Fruit fly (Drosophila melanogaster) whole organism, embryonic: Measurements from ENCODE around the gene Atac2.

ENCODE experiments used
- CG10209 ChIP-seq: fragments of 200-800 bp; sonication (Bioruptor generic); optimal IDR thresholded peaks from 3 replicates; lab custom pipeline; 2017; ENCODE audit warnings: missing biosample characterization, mild to moderate bottlenecking, missing genetic modification characterization, missing genetic modification reagents
- CG10366 ChIP-seq: fragments of 200-800 bp; sonication (Bioruptor generic); IDR thresholded peaks from 2 replicates; pipeline ENCODE4 v1.3.6; 2022; ENCODE audit warnings: missing biosample characterization, missing genetic modification characterization
- CG12071 ChIP-seq: fragments of 200-800 bp; sonication (Bioruptor generic); optimal IDR thresholded peaks from 3 replicates; lab custom pipeline; 2018; ENCODE audit warnings: missing biosample characterization, mild to moderate bottlenecking, missing genetic modification characterization
- CG13424 ChIP-seq: fragments of 200-800 bp; sonication (Bioruptor generic); optimal IDR thresholded peaks from 2 replicates; lab custom pipeline; 2019; ENCODE audit warnings: missing biosample characterization, mild to moderate bottlenecking, missing genetic modification characterization, moderate library complexity
- CG17328 ChIP-seq: fragments of 200-800 bp; sonication (Bioruptor generic); IDR thresholded peaks from 2 replicates; pipeline ENCODE4 v1.3.6; 2022; ENCODE audit warnings: missing biosample characterization, missing genetic modification characterization
- CG17612 ChIP-seq: fragments of 200-800 bp; sonication (Bioruptor generic); IDR thresholded peaks from 2 replicates; pipeline ENCODE4 v1.3.6; 2022; ENCODE audit warnings: missing biosample characterization, missing genetic modification characterization
- CG2116 ChIP-seq: fragments of 200-800 bp; sonication (Bioruptor generic); optimal IDR thresholded peaks from 3 replicates; lab custom pipeline; 2018; ENCODE audit warnings: missing biosample characterization, mild to moderate bottlenecking, missing genetic modification characterization
- CG2120 ChIP-seq: fragments of 200-800 bp; sonication (Bioruptor generic); optimal IDR thresholded peaks from 3 replicates; lab custom pipeline; 2016; ENCODE audit warnings: missing biosample characterization, missing genetic modification characterization
- CG30020 ChIP-seq: fragments of 200-800 bp; optimal IDR thresholded peaks from 2 replicates; lab custom pipeline; 2019; ENCODE audit warnings: missing biosample characterization, mild to moderate bottlenecking, missing genetic modification characterization, moderate library complexity
- CG30403 ChIP-seq: fragments of 200-800 bp; sonication (Bioruptor generic); optimal IDR thresholded peaks from 3 replicates; lab custom pipeline; 2016; ENCODE audit warnings: missing biosample characterization, missing genetic modification characterization
- CG3838 ChIP-seq: fragments of 200-800 bp; sonication (Bioruptor generic); optimal IDR thresholded peaks from 3 replicates; lab custom pipeline; 2016; ENCODE audit warnings: missing biosample characterization, missing genetic modification characterization
- CG6791 ChIP-seq: fragments of 200-800 bp; sonication (Bioruptor generic); IDR thresholded peaks from 3 replicates; pipeline ENCODE4 v1.3.6; 2022; ENCODE audit warnings: missing biosample characterization, missing genetic modification characterization; ENCODE audit not compliant: partially characterized antibody
- CG6813 ChIP-seq: fragments of 200-800 bp; sonication (Bioruptor generic); optimal IDR thresholded peaks from 2 replicates; lab custom pipeline; 2017; ENCODE audit warnings: missing biosample characterization, missing genetic modification characterization, mild to moderate bottlenecking, moderate library complexity, missing genetic modification reagents
- Chrac-16 ChIP-seq: fragments of 200-800 bp; sonication (Bioruptor generic); optimal IDR thresholded peaks from 3 replicates; lab custom pipeline; 2016; ENCODE audit warnings: missing biosample characterization, missing genetic modification characterization
- CoRest ChIP-seq: fragments of 200-800 bp; sonication (Bioruptor generic); optimal IDR thresholded peaks from 3 replicates; lab custom pipeline; 2018; ENCODE audit warnings: missing biosample characterization, mild to moderate bottlenecking, missing genetic modification characterization, moderate library complexity
- Elba2 ChIP-seq: fragments of 200-800 bp; sonication (Bioruptor generic); optimal IDR thresholded peaks from 3 replicates; lab custom pipeline; 2016; ENCODE audit warnings: missing biosample characterization, missing genetic modification characterization
- HLH3B ChIP-seq: fragments of 200-800 bp; sonication (Bioruptor generic); IDR thresholded peaks from 2 replicates; pipeline ENCODE4 v1.3.6; 2022; ENCODE audit warnings: missing biosample characterization, missing genetic modification characterization
- Med ChIP-seq: fragments of 200-800 bp; sonication (Bioruptor generic); peaks from one replicate; lab custom pipeline; 2016; ENCODE audit warnings: missing biosample characterization, missing genetic modification characterization, mild to moderate bottlenecking, inconsistent platforms, moderate library complexity
- NC2α ChIP-seq: fragments of 200-800 bp; sonication (Bioruptor generic); optimal IDR thresholded peaks from 2 replicates; lab custom pipeline; 2016; ENCODE audit warnings: missing biosample characterization, missing genetic modification characterization
- Poxn ChIP-seq: fragments of 200-800 bp; sonication (Bioruptor generic); IDR thresholded peaks from 2 replicates; pipeline ENCODE4 v1.3.6; 2022; ENCODE audit warnings: missing biosample characterization, missing genetic modification characterization
- Xbp1 ChIP-seq: fragments of 200-800 bp; sonication (Bioruptor generic); optimal IDR thresholded peaks from 3 replicates; lab custom pipeline; 2016; ENCODE audit warnings: missing biosample characterization, mild to moderate bottlenecking, missing genetic modification characterization
- chif ChIP-seq, 2 experiments: fragments of 200-800 bp; sonication (Bioruptor generic); optimal IDR thresholded peaks; 3 replicates each; lab custom pipeline; 2016; ENCODE audit warnings: missing biosample characterization in 2 of 2, missing genetic modification characterization in 2 of 2
- chn ChIP-seq: fragments of 200-800 bp; sonication (Bioruptor generic); optimal IDR thresholded peaks from 2 replicates; lab custom pipeline; 2016; ENCODE audit warnings: missing biosample characterization, missing genetic modification characterization
- crc ChIP-seq: fragments of 200-800 bp; sonication (Bioruptor generic); optimal IDR thresholded peaks from 2 replicates; lab custom pipeline; 2016; ENCODE audit warnings: missing biosample characterization, missing genetic modification characterization
- dimm ChIP-seq: fragments of 200-800 bp; sonication (Bioruptor generic); IDR thresholded peaks from 2 replicates; pipeline ENCODE4 v1.3.6; 2022; ENCODE audit warnings: missing biosample characterization, missing genetic modification characterization
- disco-r ChIP-seq: fragments of 200-800 bp; sonication (Bioruptor generic); optimal IDR thresholded peaks from 2 replicates; lab custom pipeline; 2016; ENCODE audit warnings: missing biosample characterization, missing genetic modification characterization
- dpn ChIP-seq, 2 experiments: fragments of 200-800 bp; sonication (Bioruptor generic); optimal IDR thresholded peaks; 3 replicates each; lab custom pipeline; 2016; ENCODE audit warnings: missing biosample characterization in 2 of 2, missing genetic modification characterization in 2 of 2
- esg ChIP-seq: fragments of 200-800 bp; sonication (Bioruptor generic); conservative IDR thresholded peaks from 2 replicates; pipeline ENCODE4 v1.3.6; 2022; ENCODE audit warnings: missing biosample characterization, missing genetic modification characterization
- fd96Cb ChIP-seq: fragments of 200-800 bp; sonication (Bioruptor generic); optimal IDR thresholded peaks from 2 replicates; lab custom pipeline; 2018; ENCODE audit warnings: missing biosample characterization, mild to moderate bottlenecking, missing genetic modification characterization, moderate library complexity
- gt ChIP-seq: fragments of 200-800 bp; sonication (Bioruptor generic); IDR thresholded peaks from 2 replicates; pipeline ENCODE4 v1.3.6; 2022; ENCODE audit warnings: missing biosample characterization, missing genetic modification characterization
- hkb ChIP-seq, 2 experiments: fragments of 200-800 bp in 1 of 2; fragments of >200 bp in 1 of 2; sonication (Bioruptor generic) in 1 of 2; IDR thresholded peaks in 1 of 2; optimal IDR thresholded peaks in 1 of 2; 2 replicates each; pipeline versions ENCODE4 v1.3.6 to Lab custom; 2017 to 2022; ENCODE audit warnings: missing biosample characterization in 1 of 2, missing genetic modification characterization in 1 of 2
- lab ChIP-seq: fragments of 200-800 bp; sonication (Bioruptor generic); optimal IDR thresholded peaks from 3 replicates; lab custom pipeline; 2017; ENCODE audit warnings: missing biosample characterization, missing genetic modification characterization, mild to moderate bottlenecking, moderate library complexity, missing genetic modification reagents
- mam ChIP-seq: fragments of 200-800 bp; sonication (Bioruptor generic); optimal IDR thresholded peaks from 3 replicates; lab custom pipeline; 2016; ENCODE audit warnings: missing biosample characterization, missing genetic modification characterization
- oc ChIP-seq: fragments of 200-800 bp; sonication (Bioruptor generic); optimal IDR thresholded peaks from 2 replicates; lab custom pipeline; 2018; ENCODE audit warnings: missing biosample characterization, mild to moderate bottlenecking, missing genetic modification characterization, moderate library complexity
- peb ChIP-seq: fragments of 200-800 bp; sonication (Bioruptor generic); IDR thresholded peaks from 2 replicates; pipeline ENCODE4 v1.3.6; 2022; ENCODE audit warnings: missing biosample characterization, missing genetic modification characterization
- row ChIP-seq: fragments of 200-800 bp; sonication (Bioruptor generic); IDR thresholded peaks from 3 replicates; pipeline ENCODE4 v1.3.6; 2022; ENCODE audit warnings: missing biosample characterization, missing genetic modification characterization
- sd ChIP-seq: fragments of 200-800 bp; sonication (Bioruptor generic); optimal IDR thresholded peaks from 3 replicates; lab custom pipeline; 2018; ENCODE audit warnings: missing biosample characterization, mild to moderate bottlenecking, missing genetic modification characterization, moderate library complexity
- sisA ChIP-seq: fragments of 200-800 bp; sonication (Bioruptor generic); IDR thresholded peaks from 2 replicates; pipeline ENCODE4 v1.3.6; 2022; ENCODE audit warnings: missing biosample characterization, missing genetic modification characterization
- sug ChIP-seq: fragments of 200-800 bp; optimal IDR thresholded peaks from 2 replicates; lab custom pipeline; 2019; ENCODE audit warnings: missing biosample characterization, mild to moderate bottlenecking, missing genetic modification characterization, moderate library complexity
- tgo ChIP-seq: fragments of 200-800 bp; sonication (Bioruptor generic); IDR thresholded peaks from 3 replicates; pipeline ENCODE4 v1.3.6; 2022; ENCODE audit warnings: missing biosample characterization, missing genetic modification characterization
- tio ChIP-seq: fragments of 200-800 bp; sonication (Bioruptor generic); optimal IDR thresholded peaks from 2 replicates; lab custom pipeline; 2017; ENCODE audit warnings: missing biosample characterization, missing genetic modification characterization, inconsistent platforms
- trem ChIP-seq: fragments of 200-800 bp; optimal IDR thresholded peaks from 3 replicates; lab custom pipeline; 2019; ENCODE audit warnings: missing biosample characterization, mild to moderate bottlenecking, missing genetic modification characterization, moderate library complexity
- twi ChIP-seq: fragments of 200-800 bp; optimal IDR thresholded peaks from 2 replicates; lab custom pipeline; 2019; ENCODE audit warnings: missing biosample characterization, mild to moderate bottlenecking, missing genetic modification characterization, moderate library complexity
- unpg ChIP-seq: fragments of 200-800 bp; sonication (Bioruptor generic); optimal IDR thresholded peaks from 3 replicates; lab custom pipeline; 2018; ENCODE audit warnings: missing biosample characterization, mild to moderate bottlenecking, missing genetic modification characterization, moderate library complexity
- wor ChIP-seq: fragments of 200-800 bp; sonication (Bioruptor generic); IDR thresholded peaks from 2 replicates; pipeline ENCODE4 v1.3.6; 2022; ENCODE audit warnings: missing biosample characterization, missing genetic modification characterization

The Atac2 gene

dm6 chr2L:18653328-18653675, 41.3 kb upstream of the Atac2 start (continued):
- TF ChIP-seq sd (tag; lab: Kevin White, UChicago) (peak; percentile 14), CG30020 (tag; lab: Kevin White, UChicago) (no peak), Chrac-16 (GFP tag; lab: Kevin White, UChicago) (peak; percentile 15), CG10366 (peak; percentile 66), CG10209 (GFP tag; lab: Kevin White, UChicago) (peak; percentile 12), CG3838 (GFP tag; lab: Kevin White, UChicago) (no peak), CG6791 (no peak), mam (GFP tag; lab: Kevin White, UChicago) (peak; percentile 57)

DNA sequence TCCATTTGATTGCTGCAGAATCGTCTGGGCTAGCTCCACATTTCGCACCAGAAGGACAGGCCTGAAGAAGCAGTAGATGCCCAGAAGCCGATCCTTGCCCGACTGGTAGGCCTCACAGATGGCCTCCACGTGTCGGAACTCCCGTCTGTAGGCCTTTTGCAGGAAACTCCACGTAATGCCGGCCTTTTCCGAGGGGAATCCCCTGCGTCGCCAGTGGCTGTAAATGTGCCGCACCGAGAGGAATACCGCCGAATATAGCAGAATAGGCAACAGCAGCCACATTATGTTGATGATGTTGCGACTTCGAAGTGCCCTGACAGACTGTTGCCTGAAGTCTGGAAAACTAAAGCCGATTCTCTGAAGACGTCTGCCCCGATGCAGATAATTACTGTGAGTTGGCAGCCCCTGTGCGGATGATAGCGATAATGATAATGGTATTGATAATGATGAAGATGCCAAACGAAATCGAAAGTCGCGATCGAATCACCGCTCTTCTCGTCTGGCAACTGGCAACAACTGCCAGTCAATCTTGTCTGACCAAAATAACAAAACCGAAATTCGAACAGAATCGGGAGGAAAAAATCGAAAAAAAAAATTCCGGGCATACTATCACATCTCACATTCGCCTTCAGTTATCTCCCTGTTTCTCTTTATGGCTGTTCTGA, 40.7 kb upstream of the Atac2 start, which contains the start of gene Cyp310a1:
Cyp310a1 (minus strand) TSS at position 348 of the 665 bp plus-strand sequence.
- TF ChIP-seq trem (tag; lab: Kevin White, UChicago) (peak; percentile 48), Med (GFP tag; lab: Kevin White, UChicago) (peak; percentile 34), CG17612 (GFP tag; lab: Robert Waterston, UW) (no peak), twi (tag; lab: Kevin White, UChicago) (peak; percentile 83)

- peak; percentile 52 for TF ChIP-seq sisA
- no peak for TF ChIP-seq Elba2 (GFP tag; lab: Kevin White, UChicago)
- TF ChIP-seq gt (GFP tag; lab: Robert Waterston, UW) = no peak
- peak; percentile 43 for TF ChIP-seq CoRest (tag; lab: Kevin White, UChicago)
- TF ChIP-seq tgo (GFP tag; lab: Robert Waterston, UW) = no peak
- 0 out of 2 replicates have a peak, but pooled peaks have one; percentile 4 for TF ChIP-seq dimm (GFP tag; lab: Robert Waterston, UW)
- peak in 1 of 2 experiments; percentile 48 for TF ChIP-seq dpn (GFP tag; optimal IDR thresholded peaks at IDR 0.05; lab: Kevin White, UChicago)
- TF ChIP-seq disco-r = no peak
- no peak for TF ChIP-seq peb (GFP tag; lab: Robert Waterston, UW)
- peak; percentile 18 for TF ChIP-seq Xbp1 (GFP tag; lab: Kevin White, UChicago)
- TF ChIP-seq CG12071 (GFP tag; lab: Kevin White, UChicago) = no peak
- peak; percentile 23 for TF ChIP-seq fd96Cb (tag; lab: Kevin White, UChicago)
- no peak for TF ChIP-seq crc
- TF ChIP-seq tio = peak; percentile 36
- TF ChIP-seq CG2116 (GFP tag; lab: Kevin White, UChicago) = no peak
- no peak for TF ChIP-seq CG6813 (GFP tag; lab: Kevin White, UChicago)
- TF ChIP-seq HLH3B (GFP tag; lab: Robert Waterston, UW) = peak; percentile 48; the same call in 1 of the 2 replicates
- TF ChIP-seq row = peak; percentile 69
- no peak for TF ChIP-seq Poxn (GFP tag; lab: Robert Waterston, UW)
- TF ChIP-seq hkb (optimal IDR thresholded peaks at IDR 0.05; lab: Kevin White, UChicago) = no peak
- TF ChIP-seq hkb (GFP tag; IDR thresholded peaks at IDR 0.05; lab: Robert Waterston, UW) = no peak
- TF ChIP-seq CG30403 (GFP tag; lab: Kevin White, UChicago) = peak; percentile 47
- TF ChIP-seq CG17328 (GFP tag; lab: Robert Waterston, UW) = peak; percentile 50
- TF ChIP-seq NC2α = no peak
- no peak for TF ChIP-seq lab (GFP tag; lab: Kevin White, UChicago)
- peak; percentile 43 for TF ChIP-seq CG13424 (tag; lab: Kevin White, UChicago)
- no peak for TF ChIP-seq chn
- peak; percentile 56 for TF ChIP-seq unpg (GFP tag; lab: Kevin White, UChicago)
- TF ChIP-seq wor = no peak
- peak; percentile 35; the same call in 1 of the 2 replicates for TF ChIP-seq esg (GFP tag; lab: Robert Waterston, UW)
- TF ChIP-seq sug (tag; lab: Kevin White, UChicago) = no peak
- peak; percentile 20 for TF ChIP-seq oc (tag; lab: Kevin White, UChicago)
- TF ChIP-seq chif (GFP tag; optimal IDR thresholded peaks at IDR 0.05; lab: Kevin White, UChicago) = peak in 1 of 2 experiments; percentile 40
- TF ChIP-seq CG2120 = peak; percentile 19
These were observed 36.0 kb upstream of the Atac2 start for dm6 chr2L:18647857-18648652.
